Fruit fly (Drosophila melanogaster) whole organism, wandering third instar larva: Measurements from ENCODE around the gene Obp8a.

Experiments used
- Abd-B ChIP-seq: fragments of >200 bp; optimal IDR thresholded peaks from 2 replicates; lab custom pipeline; 2017; ENCODE audit warnings: missing biosample characterization, missing genetic modification characterization
- CG32264 ChIP-seq: fragments of 200-800 bp; sonication (Bioruptor generic); optimal IDR thresholded peaks from 2 replicates; lab custom pipeline; 2016; ENCODE audit warnings: missing biosample characterization, missing genetic modification characterization
- CG9705 ChIP-seq: fragments of 200-800 bp; sonication (Bioruptor generic); optimal IDR thresholded peaks from 2 replicates; lab custom pipeline; 2018; ENCODE audit warnings: missing biosample characterization, mild to moderate bottlenecking, missing genetic modification characterization
- CrebA ChIP-seq: fragments of 200-800 bp; sonication (Bioruptor generic); optimal IDR thresholded peaks from 2 replicates; lab custom pipeline; 2016; ENCODE audit warnings: missing biosample characterization, mild to moderate bottlenecking, missing genetic modification characterization, borderline replicate concordance
- Dfd ChIP-seq: fragments of >200 bp; optimal IDR thresholded peaks from 2 replicates; lab custom pipeline; 2017; ENCODE audit warnings: missing biosample characterization, missing genetic modification characterization
- Dif ChIP-seq: fragments of 200-275, 200-300 bp; sonication (Bioruptor generic); optimal IDR thresholded peaks from 2 replicates; lab custom pipeline; 2018; ENCODE audit warnings: missing biosample characterization, missing genetic modification characterization; ENCODE audit not compliant: partially characterized antibody
- GATAd ChIP-seq: sonication (Bioruptor generic); optimal IDR thresholded peaks from 2 replicates; lab custom pipeline; 2016; ENCODE audit warnings: missing biosample characterization, missing genetic modification characterization
- HLH106 ChIP-seq: fragments of 200-800 bp; optimal IDR thresholded peaks from 3 replicates; lab custom pipeline; 2019; ENCODE audit warnings: missing biosample characterization, mild to moderate bottlenecking, missing genetic modification characterization, moderate library complexity
- Hnf4 ChIP-seq: fragments of 200-800 bp; sonication (Bioruptor generic); optimal IDR thresholded peaks from 2 replicates; lab custom pipeline; 2016; ENCODE audit warnings: missing biosample characterization, mild to moderate bottlenecking, missing genetic modification characterization
- Hr78 ChIP-seq: fragments of >200 bp; optimal IDR thresholded peaks from 2 replicates; lab custom pipeline; 2017; ENCODE audit warnings: missing biosample characterization, missing genetic modification characterization
- Hr83 ChIP-seq: fragments of 200-300 bp; sonication (Bioruptor generic); optimal IDR thresholded peaks from 2 replicates; lab custom pipeline; 2016; ENCODE audit warnings: missing biosample characterization, mild to moderate bottlenecking, missing genetic modification characterization, moderate library complexity; ENCODE audit not compliant: poor library complexity, severe bottlenecking
- Jra ChIP-seq: sonication (Bioruptor generic); optimal IDR thresholded peaks from 2 replicates; lab custom pipeline; 2016; ENCODE audit warnings: missing biosample characterization, missing genetic modification characterization
- Mio ChIP-seq: sonication (Bioruptor generic); optimal IDR thresholded peaks from 2 replicates; lab custom pipeline; 2016; ENCODE audit warnings: missing biosample characterization, missing genetic modification characterization
- Myc ChIP-seq: fragments of >200 bp; optimal IDR thresholded peaks from 2 replicates; lab custom pipeline; 2017
- N ChIP-seq: fragments of >200 bp; optimal IDR thresholded peaks from 2 replicates; lab custom pipeline; 2018; ENCODE audit warnings: missing biosample characterization, missing external identifiers, missing genetic modification characterization
- OdsH ChIP-seq: fragments of 200-800 bp; sonication (Bioruptor generic); optimal IDR thresholded peaks from 2 replicates; lab custom pipeline; 2016; ENCODE audit warnings: missing biosample characterization, mild to moderate bottlenecking, missing genetic modification characterization
- Rel ChIP-seq, 2 experiments: fragments of 200-800 bp; sonication (Bioruptor generic) in 1 of 2; optimal IDR thresholded peaks; 2 replicates in 1 of 2; 3 replicates in 1 of 2; lab custom pipeline; 2016 to 2019; ENCODE audit warnings: mild to moderate bottlenecking in 2 of 2, missing biosample characterization in 2 of 2, missing genetic modification characterization in 2 of 2, moderate library complexity in 1 of 2
- Sp1 ChIP-seq: fragments of 200-800 bp; sonication (Bioruptor generic); optimal IDR thresholded peaks from 3 replicates; lab custom pipeline; 2019; ENCODE audit warnings: missing biosample characterization, mild to moderate bottlenecking, missing genetic modification characterization, moderate library complexity
- Vsx2 ChIP-seq: fragments of 200-300, 225-300 bp; sonication (Bioruptor generic); optimal IDR thresholded peaks from 2 replicates; lab custom pipeline; 2018; ENCODE audit warnings: missing biosample characterization, missing genetic modification characterization; ENCODE audit not compliant: partially characterized antibody
- br ChIP-seq: fragments of 200-800 bp; sonication (Bioruptor generic); optimal IDR thresholded peaks from 2 replicates; lab custom pipeline; 2016; ENCODE audit warnings: missing biosample characterization, missing genetic modification characterization
- brk ChIP-seq: fragments of 200-800 bp; sonication (Bioruptor generic); optimal IDR thresholded peaks from 2 replicates; lab custom pipeline; 2016; ENCODE audit warnings: missing biosample characterization, mild to moderate bottlenecking, missing genetic modification characterization
- dl ChIP-seq, 2 experiments: fragments of 175-275, 200-275 bp in 1 of 2; fragments of 200-275 bp in 1 of 2; sonication (Bioruptor generic); optimal IDR thresholded peaks; lab custom pipeline; 2018; ENCODE audit warnings: mild to moderate bottlenecking in 2 of 2, missing biosample characterization in 2 of 2, missing genetic modification characterization in 2 of 2, moderate library complexity in 2 of 2; ENCODE audit not compliant: partially characterized antibody in 2 of 2, insufficient read depth in 1 of 2
- dmrt93B ChIP-seq: fragments of 200-800 bp; sonication (Bioruptor generic); optimal IDR thresholded peaks from 2 replicates; lab custom pipeline; 2018; ENCODE audit warnings: missing biosample characterization, mild to moderate bottlenecking, missing genetic modification characterization
- dsf ChIP-seq: sonication (Bioruptor generic); optimal IDR thresholded peaks from 2 replicates; lab custom pipeline; 2016; ENCODE audit warnings: missing biosample characterization, missing genetic modification characterization, borderline replicate concordance
- ey ChIP-seq: fragments of 200-800 bp; sonication (Bioruptor generic); optimal IDR thresholded peaks from 2 replicates; lab custom pipeline; 2016; ENCODE audit warnings: missing biosample characterization, missing genetic modification characterization
- foxo ChIP-seq, 2 experiments: fragments of 200-800 bp; sonication (Bioruptor generic); optimal IDR thresholded peaks; 2 replicates in 1 of 2; 3 replicates in 1 of 2; lab custom pipeline; 2016 to 2017; ENCODE audit warnings: missing biosample characterization in 2 of 2, missing genetic modification characterization in 2 of 2
- fru ChIP-seq: fragments of 200-800 bp; sonication (Bioruptor generic); optimal IDR thresholded peaks from 3 replicates; lab custom pipeline; 2016; ENCODE audit warnings: missing biosample characterization, mild to moderate bottlenecking, missing genetic modification characterization
- h ChIP-seq: fragments of 200-800 bp; sonication (Bioruptor generic); optimal IDR thresholded peaks from 3 replicates; lab custom pipeline; 2016; ENCODE audit warnings: missing biosample characterization, mild to moderate bottlenecking, missing genetic modification characterization
- jim ChIP-seq: fragments of 175-275, 200-325 bp; sonication (Bioruptor generic); optimal IDR thresholded peaks from 2 replicates; lab custom pipeline; 2016; ENCODE audit warnings: missing biosample characterization, mild to moderate bottlenecking, missing genetic modification characterization
- lola ChIP-seq: fragments of >200 bp; optimal IDR thresholded peaks from 2 replicates; lab custom pipeline; 2017; ENCODE audit warnings: missing biosample characterization, missing genetic modification characterization
- pan ChIP-seq: fragments of >200 bp; optimal IDR thresholded peaks from 2 replicates; lab custom pipeline; 2017
- psq ChIP-seq: fragments of 200-800 bp; sonication (Bioruptor generic); optimal IDR thresholded peaks from 3 replicates; lab custom pipeline; 2017; ENCODE audit warnings: missing biosample characterization, mild to moderate bottlenecking, missing genetic modification characterization, moderate library complexity
- rgr ChIP-seq: fragments of 200-800 bp; sonication (Bioruptor generic); optimal IDR thresholded peaks from 3 replicates; lab custom pipeline; 2016; ENCODE audit warnings: missing biosample characterization, mild to moderate bottlenecking, missing genetic modification characterization
- sage ChIP-seq: fragments of 200-800 bp; sonication (Bioruptor generic); optimal IDR thresholded peaks from 2 replicates; lab custom pipeline; 2016; ENCODE audit warnings: missing biosample characterization, mild to moderate bottlenecking, missing genetic modification characterization
- sv ChIP-seq: fragments of 200-800 bp; sonication (Bioruptor generic); optimal IDR thresholded peaks from 3 replicates; lab custom pipeline; 2016; ENCODE audit warnings: missing biosample characterization, missing genetic modification characterization
- tai ChIP-seq: sonication (Bioruptor generic); optimal IDR thresholded peaks from 2 replicates; lab custom pipeline; 2016; ENCODE audit warnings: missing biosample characterization, missing genetic modification characterization
- usp ChIP-seq: fragments of >200 bp; optimal IDR thresholded peaks from 2 replicates; lab custom pipeline; 2017; ENCODE audit warnings: missing biosample characterization, missing genetic modification characterization
- woc ChIP-seq: sonication (Bioruptor generic); optimal IDR thresholded peaks from 2 replicates; lab custom pipeline; 2016; ENCODE audit warnings: missing biosample characterization, mild to moderate bottlenecking, missing genetic modification characterization

Gene Obp8a

DNA sequence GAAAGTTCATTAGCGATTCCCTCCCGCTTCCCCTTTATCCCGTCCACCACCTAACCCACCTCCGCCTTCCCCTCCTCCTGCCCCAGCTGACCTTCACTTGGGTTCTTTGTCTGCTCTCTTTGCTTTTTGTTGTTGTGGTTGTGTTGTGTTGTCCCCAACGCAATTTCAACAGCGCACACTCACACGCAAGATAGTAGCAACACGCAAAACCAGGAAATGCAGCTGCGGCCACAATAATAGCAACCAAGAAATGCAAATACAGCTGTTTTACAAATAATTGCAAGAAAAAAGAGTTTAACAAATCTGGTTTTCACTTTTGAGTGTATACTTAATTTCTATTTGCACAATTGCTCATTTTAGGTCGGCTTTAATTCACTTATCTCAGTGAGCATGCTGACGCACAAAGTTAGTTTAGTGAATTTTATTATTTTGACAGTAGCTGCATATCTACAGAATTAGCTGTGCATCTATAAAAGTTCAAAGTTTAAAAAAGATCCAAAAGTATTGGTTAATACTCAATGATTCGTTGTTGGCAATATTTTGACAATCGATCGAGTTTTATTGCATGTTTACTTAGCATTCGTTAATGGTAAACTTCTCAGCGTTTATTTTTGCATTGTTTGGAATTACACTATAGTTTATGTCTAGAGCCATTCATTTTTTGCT is 36.7 kb downstream of the Obp8a start:
- TF ChIP-seq OdsH (GFP tag; lab: Kevin White, UChicago) (peak; percentile 49), Myc (lab: Kevin White, UChicago) (no peak), Dfd (no peak), GATAd (GFP tag; lab: Kevin White, UChicago) (no peak), CrebA (GFP tag; lab: Kevin White, UChicago) (no peak), dl (GFP tag; optimal IDR thresholded peaks at IDR 0.05; lab: Kevin White, UChicago; ENCODE audit: insufficient read depth in 1 of 2, partially characterized antibody in 2 of 2) (no peak), N (GFP tag; lab: Kevin White, UChicago) (no peak), lola (no peak), foxo (GFP tag; optimal IDR thresholded peaks at IDR 0.05; lab: Kevin White, UChicago) (peak in 1 of 2 experiments; percentile 70), jim (GFP tag; lab: Kevin White, UChicago) (no peak), Hr78 (GFP tag; lab: Kevin White, UChicago) (no peak), rgr (GFP tag; lab: Kevin White, UChicago) (peak; percentile 66), brk (GFP tag; lab: Kevin White, UChicago) (no peak), Sp1 (peak; percentile 56), Hr83 (peak; percentile 24), br (GFP tag; lab: Kevin White, UChicago) (peak; percentile 55), usp (GFP tag; lab: Kevin White, UChicago) (no peak), ey (peak; percentile 66), pan (lab: Kevin White, UChicago) (no peak), dsf (GFP tag; lab: Kevin White, UChicago) (no peak), tai (GFP tag; lab: Kevin White, UChicago) (no peak), CG32264 (GFP tag; lab: Kevin White, UChicago) (no peak), CG9705 (peak; percentile 43), sv (GFP tag; lab: Kevin White, UChicago) (no peak), Rel (GFP tag; optimal IDR thresholded peaks at IDR 0.05; lab: Kevin White, UChicago) (no peak), Rel (tag; optimal IDR thresholded peaks at IDR 0.05; lab: Kevin White, UChicago) (peak; percentile 39), psq (GFP tag; lab: Kevin White, UChicago) (peak; percentile 25), Abd-B (GFP tag; lab: Kevin White, UChicago) (no peak), sage (GFP tag; lab: Kevin White, UChicago) (no peak), woc (peak; percentile 62), Hnf4 (GFP tag; lab: Kevin White, UChicago) (peak; percentile 72), Mio (no peak), Jra (GFP tag; lab: Kevin White, UChicago) (peak; percentile 50), dmrt93B (no peak), h (GFP tag; lab: Kevin White, UChicago) (peak; percentile 58), fru (GFP tag; lab: Kevin White, UChicago) (peak; percentile 53), Vsx2 (GFP tag; lab: Kevin White, UChicago) (no peak), Dif (no peak), HLH106 (peak; percentile 61)

DNA sequence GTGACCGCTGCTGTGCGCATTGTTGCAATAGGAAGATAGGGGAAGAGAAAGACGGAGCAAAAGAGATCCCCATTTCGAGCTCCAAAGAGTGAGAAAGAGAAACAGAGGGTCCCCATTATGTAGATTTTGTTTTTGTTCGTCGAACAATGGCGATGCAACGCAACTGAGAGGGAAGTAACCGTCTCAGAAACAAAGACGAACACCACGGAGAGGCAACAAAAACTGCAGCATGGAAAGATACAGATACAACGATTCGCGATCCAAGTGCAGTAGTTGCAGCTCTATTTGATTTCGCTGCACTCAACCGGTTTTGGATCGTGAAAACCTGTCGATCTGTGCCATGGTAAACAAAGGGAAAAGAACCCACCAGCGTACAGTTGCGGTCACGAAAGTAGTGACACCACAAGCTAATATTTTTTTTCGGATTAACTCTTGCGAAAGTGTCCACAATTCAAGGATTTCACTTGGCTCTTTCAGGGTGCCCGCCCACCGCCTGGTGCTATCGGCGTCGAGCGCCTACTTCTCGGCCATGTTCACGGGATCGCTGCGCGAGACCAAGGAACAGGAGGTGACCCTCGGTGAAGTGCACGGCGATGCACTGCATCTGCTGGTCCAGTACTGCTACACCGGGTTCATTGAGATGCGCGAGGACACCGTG is 37.5 kb downstream of the Obp8a start:
- TF ChIP-seq brk (GFP tag; lab: Kevin White, UChicago) (no peak), Hr78 (GFP tag; lab: Kevin White, UChicago) (no peak), Rel (GFP tag; optimal IDR thresholded peaks at IDR 0.05; lab: Kevin White, UChicago) (no peak), Rel (tag; optimal IDR thresholded peaks at IDR 0.05; lab: Kevin White, UChicago) (peak; percentile 6), HLH106 (peak; percentile 5), woc (peak; percentile 7)
